Fruit fly (Drosophila melanogaster) whole organism, embryonic: Measurements from ENCODE around the gene CG15539.
A peak's percentile ranks its signal among the peaks of the same experiment; 100 is the strongest.

Experiments
- B-H2 ChIP-seq: fragments of 200-800 bp; sonication (Bioruptor generic); optimal IDR thresholded peaks from 2 replicates; lab custom pipeline; 2018; ENCODE audit warnings: missing biosample characterization, mild to moderate bottlenecking, missing genetic modification characterization
- CG10274 ChIP-seq: fragments of 200-800 bp; sonication (Bioruptor generic); optimal IDR thresholded peaks from 3 replicates; lab custom pipeline; 2017; ENCODE audit warnings: missing biosample characterization, mild to moderate bottlenecking, missing genetic modification characterization
- CG11085 ChIP-seq: fragments of 200-800 bp; sonication (Bioruptor generic); IDR thresholded peaks from 2 replicates; pipeline ENCODE4 v1.3.6; 2022; ENCODE audit warnings: missing biosample characterization, missing genetic modification characterization
- CG12769 ChIP-seq: fragments of 200-800 bp; sonication (Bioruptor generic); optimal IDR thresholded peaks from 2 replicates; lab custom pipeline; 2019; ENCODE audit warnings: missing biosample characterization, mild to moderate bottlenecking, missing genetic modification characterization, moderate library complexity
- CG13123 ChIP-seq: fragments of 200-800 bp; sonication (Bioruptor generic); optimal IDR thresholded peaks from 2 replicates; lab custom pipeline; 2016; ENCODE audit warnings: missing biosample characterization, missing genetic modification characterization
- CG13894 ChIP-seq: fragments of 200-800 bp; sonication (Bioruptor generic); optimal IDR thresholded peaks from 3 replicates; lab custom pipeline; 2018; ENCODE audit warnings: missing biosample characterization, mild to moderate bottlenecking, missing genetic modification characterization, moderate library complexity
- CG14965 ChIP-seq: fragments of 200-800 bp; sonication (Bioruptor generic); optimal IDR thresholded peaks from 2 replicates; lab custom pipeline; 2016; ENCODE audit warnings: missing biosample characterization, missing genetic modification characterization, borderline replicate concordance
- CG17802 ChIP-seq: fragments of 200-800 bp; sonication (Bioruptor generic); optimal IDR thresholded peaks from 2 replicates; lab custom pipeline; 2018; ENCODE audit warnings: missing biosample characterization, mild to moderate bottlenecking, missing genetic modification characterization, moderate library complexity
- CG17829 ChIP-seq: fragments of 200-800 bp; optimal IDR thresholded peaks from 2 replicates; lab custom pipeline; 2019; ENCODE audit warnings: missing biosample characterization, mild to moderate bottlenecking, missing genetic modification characterization, moderate library complexity
- CG18599 ChIP-seq: fragments of 200-800 bp; sonication (Bioruptor generic); optimal IDR thresholded peaks from 3 replicates; lab custom pipeline; 2017; ENCODE audit warnings: missing biosample characterization, missing genetic modification characterization, mild to moderate bottlenecking, moderate library complexity, missing genetic modification reagents
- CG18764 ChIP-seq: fragments of 200-800 bp; sonication (Bioruptor generic); optimal IDR thresholded peaks from 3 replicates; lab custom pipeline; 2016; ENCODE audit warnings: missing biosample characterization, missing genetic modification characterization
- CG2712 ChIP-seq: fragments of 200-800 bp; optimal IDR thresholded peaks from 3 replicates; lab custom pipeline; 2019; ENCODE audit warnings: missing biosample characterization, mild to moderate bottlenecking, missing genetic modification characterization, moderate library complexity
- CG30403 ChIP-seq: fragments of 200-800 bp; sonication (Bioruptor generic); optimal IDR thresholded peaks from 3 replicates; lab custom pipeline; 2016; ENCODE audit warnings: missing biosample characterization, missing genetic modification characterization
- CG33557 ChIP-seq: fragments of 200-800 bp; sonication (Bioruptor generic); optimal IDR thresholded peaks from 2 replicates; lab custom pipeline; 2019; ENCODE audit warnings: missing biosample characterization, mild to moderate bottlenecking, missing genetic modification characterization, moderate library complexity
- CG4707 ChIP-seq: fragments of 200-800 bp; sonication (Bioruptor generic); optimal IDR thresholded peaks from 2 replicates; lab custom pipeline; 2018; ENCODE audit warnings: missing biosample characterization, mild to moderate bottlenecking, missing genetic modification characterization, moderate library complexity
- CG5245 ChIP-seq: fragments of 200-800 bp; sonication (Bioruptor generic); optimal IDR thresholded peaks from 3 replicates; lab custom pipeline; 2016; ENCODE audit warnings: missing biosample characterization, missing genetic modification characterization
- CG6689 ChIP-seq: fragments of 200-800 bp; sonication (Bioruptor generic); IDR thresholded peaks from 2 replicates; pipeline ENCODE4 v1.3.6; 2022; ENCODE audit warnings: missing biosample characterization, missing genetic modification characterization
- CG7786 ChIP-seq: fragments of 200-800 bp; sonication (Bioruptor generic); optimal IDR thresholded peaks from 2 replicates; lab custom pipeline; 2016; ENCODE audit warnings: missing biosample characterization, missing genetic modification characterization
- CG9727 ChIP-seq: fragments of 200-800 bp; sonication (Bioruptor generic); optimal IDR thresholded peaks from 3 replicates; lab custom pipeline; 2017; ENCODE audit warnings: missing biosample characterization, mild to moderate bottlenecking, missing genetic modification characterization
- Gsc ChIP-seq: fragments of 200-800 bp; sonication (Bioruptor generic); IDR thresholded peaks from 2 replicates; pipeline ENCODE4 v1.3.6; 2022; ENCODE audit warnings: missing biosample characterization, missing genetic modification characterization
- HLHmδ ChIP-seq: fragments of 200-800 bp; sonication (Bioruptor generic); optimal IDR thresholded peaks from 2 replicates; lab custom pipeline; 2018; ENCODE audit warnings: missing biosample characterization, mild to moderate bottlenecking, missing genetic modification characterization, moderate library complexity
- Hsf ChIP-seq: fragments of 200-800 bp; sonication (Bioruptor generic); optimal IDR thresholded peaks from 3 replicates; lab custom pipeline; 2016; ENCODE audit warnings: missing biosample characterization, missing genetic modification characterization
- Lim3 ChIP-seq: fragments of 200-800 bp; sonication (Bioruptor generic); IDR thresholded peaks from 2 replicates; pipeline ENCODE4 v1.3.6; 2022; ENCODE audit warnings: missing biosample characterization, missing genetic modification characterization
- Pdp1 ChIP-seq, 2 experiments: fragments of 200-800 bp; sonication (Bioruptor generic); optimal IDR thresholded peaks; 3 replicates each; lab custom pipeline; 2016; ENCODE audit warnings: missing biosample characterization in 2 of 2, missing genetic modification characterization in 2 of 2, mild to moderate bottlenecking in 1 of 2, moderate library complexity in 1 of 2
- Sry-δ ChIP-seq: fragments of 200-800 bp; sonication (Bioruptor generic); optimal IDR thresholded peaks from 2 replicates; lab custom pipeline; 2016; ENCODE audit warnings: missing biosample characterization, missing genetic modification characterization
- TFAM ChIP-seq: fragments of 200-800 bp; sonication (Bioruptor generic); optimal IDR thresholded peaks from 2 replicates; lab custom pipeline; 2017; ENCODE audit warnings: missing biosample characterization, missing genetic modification characterization, inconsistent platforms
- Xrp1 ChIP-seq: fragments of 200-800 bp; sonication (Bioruptor generic); IDR thresholded peaks from 2 replicates; pipeline ENCODE4 v1.3.6; 2022; ENCODE audit warnings: missing biosample characterization, missing genetic modification characterization
- bbx ChIP-seq: fragments of 200-800 bp; sonication (Bioruptor generic); IDR thresholded peaks from 2 replicates; pipeline ENCODE4 v1.3.6; 2022; ENCODE audit warnings: missing biosample characterization, missing genetic modification characterization; ENCODE audit not compliant: partially characterized antibody
- cas ChIP-seq: fragments of 200-800 bp; sonication (Bioruptor generic); IDR thresholded peaks from 2 replicates; pipeline ENCODE4 v1.3.6; 2022; ENCODE audit warnings: missing biosample characterization, missing genetic modification characterization
- cg ChIP-seq: fragments of 200-800 bp; sonication (Bioruptor generic); optimal IDR thresholded peaks from 3 replicates; lab custom pipeline; 2019; ENCODE audit warnings: missing biosample characterization, mild to moderate bottlenecking, missing genetic modification characterization, moderate library complexity
- chinmo ChIP-seq: fragments of 200-800 bp; sonication (Bioruptor generic); IDR thresholded peaks from 4 replicates; pipeline ENCODE4 v1.3.6; 2022; ENCODE audit warnings: missing biosample characterization, missing genetic modification characterization; ENCODE audit not compliant: partially characterized antibody
- chm ChIP-seq: fragments of 200-800 bp; sonication (Bioruptor generic); IDR thresholded peaks from 2 replicates; pipeline ENCODE4 v1.3.6; 2022; ENCODE audit warnings: missing biosample characterization, missing genetic modification characterization
- danr ChIP-seq: fragments of 200-800 bp; sonication (Bioruptor generic); IDR thresholded peaks from 2 replicates; pipeline ENCODE4 v1.3.6; 2022; ENCODE audit warnings: missing biosample characterization, missing genetic modification characterization
- grn ChIP-seq: fragments of 200-800 bp; sonication (Bioruptor generic); optimal IDR thresholded peaks from 3 replicates; lab custom pipeline; 2017; ENCODE audit warnings: missing biosample characterization, missing genetic modification characterization
- hbn ChIP-seq: fragments of 200-800 bp; sonication (Bioruptor generic); IDR thresholded peaks from 2 replicates; pipeline ENCODE4 v1.3.6; 2022; ENCODE audit warnings: missing biosample characterization, missing genetic modification characterization; ENCODE audit not compliant: partially characterized antibody
- lov ChIP-seq, 2 experiments: fragments of 200-800 bp in 1 of 2; fragments of >200 bp in 1 of 2; sonication (Bioruptor generic) in 1 of 2; IDR thresholded peaks in 1 of 2; optimal IDR thresholded peaks in 1 of 2; 2 replicates in 1 of 2; 3 replicates in 1 of 2; pipeline versions ENCODE4 v1.3.6 to Lab custom; 2017 to 2022; ENCODE audit warnings: missing biosample characterization in 1 of 2, missing genetic modification characterization in 1 of 2
- mam ChIP-seq: fragments of 200-800 bp; sonication (Bioruptor generic); optimal IDR thresholded peaks from 3 replicates; lab custom pipeline; 2016; ENCODE audit warnings: missing biosample characterization, missing genetic modification characterization
- mirr ChIP-seq: fragments of 200-800 bp; sonication (Bioruptor generic); optimal IDR thresholded peaks from 3 replicates; lab custom pipeline; 2018; ENCODE audit warnings: missing biosample characterization, mild to moderate bottlenecking, missing genetic modification characterization
- oc ChIP-seq: fragments of 200-800 bp; sonication (Bioruptor generic); optimal IDR thresholded peaks from 2 replicates; lab custom pipeline; 2018; ENCODE audit warnings: missing biosample characterization, mild to moderate bottlenecking, missing genetic modification characterization, moderate library complexity
- prd ChIP-seq, 3 experiments: fragments of >200 bp in 2 of 3; fragments of 200-800 bp in 1 of 3; sonication (Bioruptor generic) in 1 of 3; optimal IDR thresholded peaks in 2 of 3; IDR thresholded peaks in 1 of 3; 2 replicates in 2 of 3; 3 replicates in 1 of 3; pipeline versions ENCODE4 v1.3.6 to Lab custom; 2017 to 2022; ENCODE audit warnings: missing biosample characterization in 1 of 3, missing genetic modification characterization in 1 of 3
- pros ChIP-seq: fragments of 200-800 bp; sonication (Bioruptor generic); optimal IDR thresholded peaks from 3 replicates; lab custom pipeline; 2019; ENCODE audit warnings: missing biosample characterization, mild to moderate bottlenecking, missing genetic modification characterization, moderate library complexity
- sens ChIP-seq: fragments of 200-800 bp; sonication (Bioruptor generic); peaks from one replicate; lab custom pipeline; 2016; ENCODE audit warnings: missing biosample characterization, missing genetic modification characterization
- seq ChIP-seq: fragments of 200-800 bp; sonication (Bioruptor generic); IDR thresholded peaks from 2 replicates; pipeline ENCODE4 v1.3.6; 2022; ENCODE audit warnings: missing biosample characterization, missing genetic modification characterization
- slou ChIP-seq: fragments of 200-800 bp; sonication (Bioruptor generic); optimal IDR thresholded peaks from 3 replicates; lab custom pipeline; 2016; ENCODE audit warnings: missing biosample characterization, missing genetic modification characterization
- tll ChIP-seq, 2 experiments: fragments of 200-800 bp in 1 of 2; fragments of >200 bp in 1 of 2; sonication (Bioruptor generic) in 1 of 2; optimal IDR thresholded peaks; 2 replicates each; lab custom pipeline; 2017 to 2019; ENCODE audit warnings: missing biosample characterization in 2 of 2, missing genetic modification characterization in 2 of 2, mild to moderate bottlenecking in 1 of 2, moderate library complexity in 1 of 2
- twi ChIP-seq: fragments of 200-800 bp; optimal IDR thresholded peaks from 2 replicates; lab custom pipeline; 2019; ENCODE audit warnings: missing biosample characterization, mild to moderate bottlenecking, missing genetic modification characterization, moderate library complexity
- vvl ChIP-seq: fragments of 200-800 bp; sonication (Bioruptor generic); IDR thresholded peaks from 2 replicates; pipeline ENCODE4 v1.3.6; 2022; ENCODE audit warnings: missing biosample characterization, missing genetic modification characterization
- wor ChIP-seq: fragments of 200-800 bp; sonication (Bioruptor generic); IDR thresholded peaks from 2 replicates; pipeline ENCODE4 v1.3.6; 2022; ENCODE audit warnings: missing biosample characterization, missing genetic modification characterization

The CG15539 gene

DNA sequence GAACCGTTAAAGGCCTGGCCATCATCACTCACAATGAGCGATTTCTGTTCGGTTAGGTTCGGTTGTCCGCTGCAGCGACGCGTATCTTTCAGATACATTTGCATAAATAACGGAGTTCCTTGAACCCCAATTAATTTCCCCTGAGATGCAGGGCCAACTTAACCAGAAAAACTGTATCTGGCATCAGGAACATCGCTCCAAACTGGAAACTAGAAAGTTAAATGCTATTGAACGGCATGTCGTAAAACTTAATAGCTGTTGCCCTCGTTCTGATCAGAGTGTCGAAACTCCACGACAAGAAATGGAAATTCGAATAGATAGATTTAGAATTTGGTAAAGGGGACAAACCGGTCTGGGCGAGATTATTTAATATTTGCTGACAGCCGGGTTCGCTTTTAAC, 33.5 kb upstream of the CG15539 start (continued):
- TF ChIP-seq Xrp1 (GFP tag; lab: Robert Waterston, UW) (no peak), CG2712 (tag; lab: Kevin White, UChicago) (no peak), tll (GFP tag; optimal IDR thresholded peaks at IDR 0.05; lab: Kevin White, UChicago) (no peak), pros (GFP tag; lab: Kevin White, UChicago) (no peak), seq (no peak), TFAM (GFP tag; lab: Kevin White, UChicago) (no peak), Hsf (no peak), CG12769 (tag; lab: Kevin White, UChicago) (peak; percentile 50), chm (no peak), CG13894 (tag; lab: Kevin White, UChicago) (no peak), CG18599 (GFP tag; lab: Kevin White, UChicago) (no peak), Lim3 (no peak), CG33557 (GFP tag; lab: Kevin White, UChicago) (no peak), CG17829 (no peak), CG17802 (tag; lab: Kevin White, UChicago) (no peak), oc (no peak), chinmo (0 out of 4 replicates have a peak, but pooled peaks have one; percentile 31), CG6689 (no peak)
- TF ChIP-seq, all 482 proteins: peak for 6

DNA sequence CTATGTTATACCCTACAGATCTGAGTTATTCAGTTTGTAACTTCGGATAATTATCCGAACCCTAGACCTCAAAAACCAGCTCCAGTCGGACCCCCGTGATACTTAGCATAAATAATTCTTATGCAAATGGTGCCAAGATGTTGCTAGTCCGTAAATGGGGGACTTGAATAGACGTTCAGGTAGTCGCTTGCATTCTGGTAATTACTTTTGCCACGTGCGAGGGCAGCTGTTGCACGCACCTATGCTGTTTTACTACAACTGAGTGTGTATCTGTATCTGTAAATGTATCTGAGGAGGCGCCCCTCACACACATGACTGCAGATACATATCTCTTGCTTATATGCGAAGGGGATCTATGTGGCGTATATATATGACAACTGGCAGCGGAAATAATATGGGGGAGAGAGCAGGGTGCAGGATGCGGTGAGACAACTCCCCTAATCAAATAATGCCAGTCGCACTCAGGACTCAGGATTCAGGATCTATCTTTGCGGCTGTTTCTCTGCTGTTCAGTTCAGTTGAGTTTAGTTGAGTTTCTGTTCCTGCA, 31.0 kb upstream of the CG15539 start:
- peak; percentile 30 for TF ChIP-seq CG10274 (GFP tag; lab: Kevin White, UChicago)
- TF ChIP-seq cg, result peak; percentile 44
- peak; percentile 63; the same call in 1 of the 2 replicates for TF ChIP-seq vvl (GFP tag; lab: Robert Waterston, UW)
- TF ChIP-seq wor (GFP tag; lab: Robert Waterston, UW), result no peak
- peak; percentile 85 for TF ChIP-seq HLHmδ (GFP tag; lab: Kevin White, UChicago)
- no peak for TF ChIP-seq Gsc
- peak; percentile 48 for TF ChIP-seq twi (tag; lab: Kevin White, UChicago)
- TF ChIP-seq pros (GFP tag; lab: Kevin White, UChicago), result peak; percentile 73
- TF ChIP-seq sens (GFP tag; lab: Kevin White, UChicago), result peak; percentile 55
- peak; percentile 69 for TF ChIP-seq grn (GFP tag; lab: Kevin White, UChicago)
- TF ChIP-seq mirr (GFP tag; lab: Kevin White, UChicago), result no peak
- no peak for TF ChIP-seq Sry-δ (GFP tag; lab: Kevin White, UChicago)

DNA sequence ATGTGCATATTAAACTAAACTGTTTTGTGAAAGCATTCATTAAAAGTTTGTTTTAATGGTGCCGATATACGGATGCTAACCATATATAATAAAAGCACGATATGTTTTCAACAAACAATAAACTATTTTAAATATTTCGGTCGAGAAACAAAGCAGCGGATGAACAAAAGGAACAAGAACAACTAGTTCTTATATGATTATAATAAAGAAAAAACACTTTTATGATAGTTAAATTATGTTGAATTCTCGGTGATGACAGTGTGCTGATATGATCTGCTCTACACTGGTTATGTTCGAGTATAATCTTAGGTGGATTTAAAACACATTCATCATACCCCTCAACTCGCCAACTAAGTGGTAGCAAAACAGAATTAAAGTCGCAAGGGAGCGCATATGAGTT, 29.9 kb upstream of the CG15539 start:
- TF ChIP-seq CG17802 (tag; lab: Kevin White, UChicago) (no peak), CG9727 (peak; percentile 15), CG7786 (GFP tag; lab: Kevin White, UChicago) (no peak), CG30403 (GFP tag; lab: Kevin White, UChicago) (peak; percentile 7), mam (no peak), B-H2 (GFP tag; lab: Kevin White, UChicago) (no peak), CG18764 (GFP tag; lab: Kevin White, UChicago) (no peak), lov (optimal IDR thresholded peaks at IDR 0.05; lab: Kevin White, UChicago) (no peak), lov (GFP tag; IDR thresholded peaks at IDR 0.05; lab: Robert Waterston, UW) (no peak), CG5245 (GFP tag; lab: Kevin White, UChicago) (no peak), twi (tag; lab: Kevin White, UChicago) (no peak), danr (no peak), CG14965 (no peak), Pdp1 (GFP tag; optimal IDR thresholded peaks at IDR 0.05; lab: Kevin White, UChicago) (no peak), CG13123 (GFP tag; lab: Kevin White, UChicago) (no peak), hbn (no peak), CG4707 (GFP tag; lab: Kevin White, UChicago) (no peak), prd (optimal IDR thresholded peaks at IDR 0.05; lab: Kevin White, UChicago) (no peak), prd (GFP tag; IDR thresholded peaks at IDR 0.05; lab: Robert Waterston, UW) (no peak), bbx (GFP tag; lab: Robert Waterston, UW) (no peak), cas (GFP tag; lab: Robert Waterston, UW) (no peak), slou (no peak), CG11085 (GFP tag; lab: Robert Waterston, UW) (no peak)
